Worm (Caenorhabditis elegans) whole organism, late embryonic: ENCODE measurements around the gene nhr-45.
A peak's percentile ranks its signal among the peaks of the same experiment; 100 is the strongest.

Experiments used
- C08G9.2 ChIP-seq: sonication (generic microtip); optimal IDR thresholded peaks from 2 replicates; lab custom pipeline; 2016; ENCODE audit warnings: mild to moderate bottlenecking, missing genetic modification characterization, moderate library complexity, missing compliant biosample characterization
- K09A11.1 ChIP-seq: sonication (generic microtip); optimal IDR thresholded peaks from 2 replicates; lab custom pipeline; 2017; ENCODE audit warnings: antibody characterized with exemption, mild to moderate bottlenecking, missing genetic modification characterization, missing compliant biosample characterization; ENCODE audit not compliant: insufficient read depth
- ahr-1 ChIP-seq: sonication (generic microtip); optimal IDR thresholded peaks from 2 replicates; lab custom pipeline; 2016; ENCODE audit warnings: missing genetic modification characterization, missing compliant biosample characterization
- ama-1 ChIP-seq: fragments of 150-350 bp; optimal IDR thresholded peaks from 2 replicates; lab custom pipeline; 2014
- ceh-18 ChIP-seq: sonication (generic microtip); optimal IDR thresholded peaks from 2 replicates; lab custom pipeline; 2016; ENCODE audit warnings: missing genetic modification characterization, missing compliant biosample characterization
- ceh-19 ChIP-seq: fragments of 200-800 bp; sonication (Bioruptor generic); optimal IDR thresholded peaks from 2 replicates; lab custom pipeline; 2018; ENCODE audit warnings: mild to moderate bottlenecking, missing genetic modification characterization, missing compliant biosample characterization
- ceh-2 ChIP-seq: sonication (generic microtip); optimal IDR thresholded peaks from 2 replicates; lab custom pipeline; 2016; ENCODE audit warnings: missing genotype, missing genetic modification characterization, missing compliant biosample characterization
- ceh-22 ChIP-seq: sonication (generic microtip); optimal IDR thresholded peaks from 2 replicates; lab custom pipeline; 2017; ENCODE audit warnings: missing biosample characterization, missing genetic modification characterization
- ceh-30 ChIP-seq: fragments of 150-350 bp; optimal IDR thresholded peaks from 2 replicates; lab custom pipeline; 2014; ENCODE audit warnings: missing biosample characterization, missing genetic modification characterization
- ceh-31 ChIP-seq: sonication (generic microtip); optimal IDR thresholded peaks from 2 replicates; lab custom pipeline; 2016; ENCODE audit warnings: missing genetic modification characterization, missing compliant biosample characterization
- ceh-34 ChIP-seq: sonication (generic microtip); optimal IDR thresholded peaks from 2 replicates; lab custom pipeline; 2016; ENCODE audit warnings: mild to moderate bottlenecking, missing genetic modification characterization, missing compliant biosample characterization
- ceh-45 ChIP-seq: fragments of 200-800 bp; sonication (Bioruptor generic); IDR thresholded peaks from 2 replicates; pipeline ENCODE4 v1.3.6; 2022; ENCODE audit warnings: missing genetic modification reagents, missing genetic modification characterization, missing compliant biosample characterization
- ceh-48 ChIP-seq: sonication (generic microtip); optimal IDR thresholded peaks from 2 replicates; lab custom pipeline; 2016; ENCODE audit warnings: missing genetic modification characterization, inconsistent platforms, missing compliant biosample characterization
- ceh-9 ChIP-seq: sonication (generic microtip); optimal IDR thresholded peaks from 2 replicates; lab custom pipeline; 2016; ENCODE audit warnings: mild to moderate bottlenecking, missing genetic modification characterization, inconsistent platforms, missing compliant biosample characterization
- che-1 ChIP-seq: sonication (generic microtip); optimal IDR thresholded peaks from 2 replicates; lab custom pipeline; 2016; ENCODE audit warnings: mild to moderate bottlenecking, missing genetic modification characterization, missing compliant biosample characterization
- dmd-4 ChIP-seq: sonication (generic microtip); optimal IDR thresholded peaks from 2 replicates; lab custom pipeline; 2016; ENCODE audit warnings: borderline replicate concordance, missing genetic modification characterization, missing compliant biosample characterization
- dve-1 ChIP-seq: sonication (generic microtip); optimal IDR thresholded peaks from 2 replicates; lab custom pipeline; 2017; ENCODE audit warnings: antibody characterized with exemption, mild to moderate bottlenecking, missing genetic modification characterization, missing compliant biosample characterization
- elt-2 ChIP-seq: sonication (generic microtip); optimal IDR thresholded peaks from 2 replicates; lab custom pipeline; 2016; ENCODE audit warnings: missing genetic modification reagents, missing genetic modification characterization, missing compliant biosample characterization
- ets-4 ChIP-seq: sonication (generic microtip); optimal IDR thresholded peaks from 2 replicates; lab custom pipeline; 2016; ENCODE audit warnings: missing genetic modification characterization, missing compliant biosample characterization
- fax-1 ChIP-seq: sonication (generic microtip); optimal IDR thresholded peaks from 2 replicates; lab custom pipeline; 2016; ENCODE audit warnings: missing genotype, missing genetic modification characterization, missing compliant biosample characterization
- fkh-6 ChIP-seq: sonication (generic microtip); optimal IDR thresholded peaks from 2 replicates; lab custom pipeline; 2016; ENCODE audit warnings: missing genetic modification characterization, missing compliant biosample characterization
- gmeb-2 ChIP-seq: sonication (generic microtip); optimal IDR thresholded peaks from 2 replicates; lab custom pipeline; 2016; ENCODE audit warnings: missing genetic modification characterization, inconsistent platforms, missing compliant biosample characterization
- hlh-15 ChIP-seq: sonication (generic microtip); optimal IDR thresholded peaks from 2 replicates; lab custom pipeline; 2016; ENCODE audit warnings: missing genetic modification characterization, missing compliant biosample characterization
- hlh-6 ChIP-seq: sonication (generic microtip); optimal IDR thresholded peaks from 2 replicates; lab custom pipeline; 2016; ENCODE audit warnings: missing genotype, missing genetic modification characterization, missing compliant biosample characterization
- lim-6 ChIP-seq: sonication (generic microtip); optimal IDR thresholded peaks from 2 replicates; lab custom pipeline; 2016; ENCODE audit warnings: missing genetic modification characterization, missing compliant biosample characterization
- madf-2 ChIP-seq: sonication (generic microtip); optimal IDR thresholded peaks from 2 replicates; lab custom pipeline; 2017; ENCODE audit warnings: missing genetic modification characterization, missing compliant biosample characterization
- mec-3 ChIP-seq: sonication (generic microtip); optimal IDR thresholded peaks from 2 replicates; lab custom pipeline; 2016; ENCODE audit warnings: borderline replicate concordance, missing genetic modification characterization, missing compliant biosample characterization
- nfya-1 ChIP-seq: sonication (generic microtip); optimal IDR thresholded peaks from 2 replicates; lab custom pipeline; 2017; ENCODE audit warnings: missing genetic modification characterization, mild to moderate bottlenecking, missing compliant biosample characterization, antibody characterized with exemption, moderate library complexity
- nhr-11 ChIP-seq: fragments of 150-350 bp; optimal IDR thresholded peaks from 2 replicates; lab custom pipeline; 2014; ENCODE audit warnings: missing biosample characterization, missing genetic modification characterization
- nhr-232 ChIP-seq: sonication (generic microtip); optimal IDR thresholded peaks from 2 replicates; lab custom pipeline; 2016; ENCODE audit warnings: missing genetic modification characterization, missing compliant biosample characterization
- npax-4 ChIP-seq: sonication (generic microtip); optimal IDR thresholded peaks from 2 replicates; lab custom pipeline; 2016; ENCODE audit warnings: missing genetic modification characterization, missing compliant biosample characterization
- pag-3 ChIP-seq: sonication (generic microtip); optimal IDR thresholded peaks from 2 replicates; lab custom pipeline; 2016; ENCODE audit warnings: missing compliant biosample characterization, missing genetic modification characterization, borderline replicate concordance
- pat-9 ChIP-seq: fragments of 200-800 bp; sonication (Bioruptor generic); optimal IDR thresholded peaks from 2 replicates; lab custom pipeline; 2018; ENCODE audit warnings: mild to moderate bottlenecking, missing genetic modification characterization, moderate library complexity, missing compliant biosample characterization
- pha-2 ChIP-seq: sonication (generic microtip); optimal IDR thresholded peaks from 2 replicates; lab custom pipeline; 2017; ENCODE audit warnings: mild to moderate bottlenecking, missing genetic modification characterization, missing compliant biosample characterization
- pha-4 ChIP-seq: fragments of 150-350 bp; optimal IDR thresholded peaks from 2 replicates; lab custom pipeline; 2018; ENCODE audit warnings: missing biosample characterization, missing genetic modification reagents, missing genetic modification characterization
- pqm-1 ChIP-seq: sonication (generic microtip); optimal IDR thresholded peaks from 2 replicates; lab custom pipeline; 2016; ENCODE audit warnings: missing genetic modification characterization, missing compliant biosample characterization
- pros-1 ChIP-seq: fragments of 150-350 bp; optimal IDR thresholded peaks from 2 replicates; lab custom pipeline; 2014; ENCODE audit warnings: missing biosample characterization, missing genetic modification reagents, missing genetic modification characterization
- rnt-1 ChIP-seq: sonication (generic microtip); optimal IDR thresholded peaks from 2 replicates; lab custom pipeline; 2016; ENCODE audit warnings: missing genetic modification characterization, missing compliant biosample characterization
- sox-4 ChIP-seq: sonication (generic microtip); optimal IDR thresholded peaks from 2 replicates; lab custom pipeline; 2017; ENCODE audit warnings: mild to moderate bottlenecking, missing genetic modification characterization, inconsistent platforms, missing compliant biosample characterization
- tbx-2 ChIP-seq: sonication (generic microtip); optimal IDR thresholded peaks from 2 replicates; lab custom pipeline; 2016; ENCODE audit warnings: missing genetic modification characterization, missing compliant biosample characterization
- tbx-7 ChIP-seq: sonication (generic microtip); optimal IDR thresholded peaks from 2 replicates; lab custom pipeline; 2016; ENCODE audit warnings: missing genotype, missing genetic modification characterization, missing compliant biosample characterization
- ttx-3 ChIP-seq: sonication (generic microtip); optimal IDR thresholded peaks from 2 replicates; lab custom pipeline; 2016; ENCODE audit warnings: missing genetic modification reagents, missing genetic modification characterization, missing compliant biosample characterization
- unc-3 ChIP-seq, 2 experiments: fragments of 200-800 bp in 1 of 2; sonication (Bioruptor generic) in 1 of 2; sonication (generic microtip) in 1 of 2; conservative IDR thresholded peaks in 1 of 2; optimal IDR thresholded peaks in 1 of 2; 2 replicates each; pipeline versions ENCODE4 v1.3.6 to Lab custom; 2016 to 2022; ENCODE audit warnings: missing compliant biosample characterization in 2 of 2, missing genetic modification characterization in 2 of 2, missing genetic modification reagents in 1 of 2
- unc-42 ChIP-seq: sonication (generic microtip); optimal IDR thresholded peaks from 2 replicates; lab custom pipeline; 2016; ENCODE audit warnings: missing genotype, missing genetic modification characterization, missing compliant biosample characterization
- unc-55 ChIP-seq: sonication (generic microtip); optimal IDR thresholded peaks from 2 replicates; lab custom pipeline; 2017; ENCODE audit warnings: missing biosample characterization, missing genetic modification reagents, missing genetic modification characterization
- unc-86 ChIP-seq: sonication (generic microtip); optimal IDR thresholded peaks from 2 replicates; lab custom pipeline; 2016; ENCODE audit warnings: missing genetic modification characterization, missing compliant biosample characterization
- zip-5 ChIP-seq: sonication (generic microtip); optimal IDR thresholded peaks from 2 replicates; lab custom pipeline; 2016; ENCODE audit warnings: missing genetic modification characterization, missing compliant biosample characterization
- ztf-16 ChIP-seq: sonication (generic microtip); optimal IDR thresholded peaks from 2 replicates; lab custom pipeline; 2017; ENCODE audit warnings: missing genetic modification characterization, missing compliant biosample characterization

nhr-45 gene

DNA sequence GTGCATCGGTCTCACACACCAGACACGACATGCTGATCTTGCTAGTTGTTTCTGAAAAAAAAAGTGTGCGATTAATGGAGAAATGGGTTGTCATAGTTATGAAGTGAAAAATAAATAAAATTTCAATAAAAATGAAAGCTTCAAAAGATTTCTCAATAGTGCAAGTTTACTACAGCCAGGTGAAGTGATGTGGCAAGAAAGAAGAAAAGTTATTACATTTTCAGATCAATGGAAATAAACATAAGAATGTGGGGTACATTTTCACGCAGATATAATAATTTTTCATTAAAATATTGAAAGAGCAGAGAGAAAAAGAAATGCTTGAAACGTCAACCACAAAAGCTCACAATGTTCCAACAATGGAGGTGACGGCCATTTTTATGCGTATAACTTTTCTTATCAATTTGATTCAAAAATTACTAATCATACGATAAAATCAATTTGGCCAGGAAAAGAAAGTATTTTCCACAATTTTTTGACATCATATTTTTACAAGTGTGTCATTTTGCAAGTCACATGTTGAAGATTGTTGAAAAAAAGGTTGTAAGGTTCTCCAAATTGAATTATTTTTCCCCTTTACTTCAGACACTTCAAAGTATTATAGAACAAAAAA is at the start of gene nhr-45:
Gene nhr-45, minus strand, starts transcription at position 51 of the 613 bp plus-strand sequence.
- no peak for TF ChIP-seq unc-3 (GFP tag; conservative IDR thresholded peaks at IDR 0.05; lab: Robert Waterston, UW)
- TF ChIP-seq unc-3 (tag; optimal IDR thresholded peaks at IDR 0.05; lab: Kevin White, UChicago) = no peak
- TF ChIP-seq ceh-22 (tag; lab: Kevin White, UChicago) = no peak
- no peak for TF ChIP-seq ceh-45 (GFP tag; lab: Robert Waterston, UW)
- TF ChIP-seq gmeb-2 (tag; lab: Kevin White, UChicago) = no peak
- no peak for TF ChIP-seq che-1
- no peak for TF ChIP-seq unc-42 (tag; lab: Kevin White, UChicago)
- TF ChIP-seq tbx-7 (tag; lab: Kevin White, UChicago) = no peak
- TF ChIP-seq ceh-31 (tag; lab: Kevin White, UChicago) = no peak
- TF ChIP-seq ahr-1 = no peak
- no peak for TF ChIP-seq pat-9 (tag; lab: Kevin White, UChicago)
- TF ChIP-seq dmd-4 (tag; lab: Kevin White, UChicago) = no peak
- TF ChIP-seq rnt-1 (tag; lab: Kevin White, UChicago) = no peak
- TF ChIP-seq npax-4 (tag; lab: Kevin White, UChicago) = no peak
- TF ChIP-seq hlh-6 = no peak
- no peak for TF ChIP-seq pha-2 (tag; lab: Kevin White, UChicago)

DNA sequence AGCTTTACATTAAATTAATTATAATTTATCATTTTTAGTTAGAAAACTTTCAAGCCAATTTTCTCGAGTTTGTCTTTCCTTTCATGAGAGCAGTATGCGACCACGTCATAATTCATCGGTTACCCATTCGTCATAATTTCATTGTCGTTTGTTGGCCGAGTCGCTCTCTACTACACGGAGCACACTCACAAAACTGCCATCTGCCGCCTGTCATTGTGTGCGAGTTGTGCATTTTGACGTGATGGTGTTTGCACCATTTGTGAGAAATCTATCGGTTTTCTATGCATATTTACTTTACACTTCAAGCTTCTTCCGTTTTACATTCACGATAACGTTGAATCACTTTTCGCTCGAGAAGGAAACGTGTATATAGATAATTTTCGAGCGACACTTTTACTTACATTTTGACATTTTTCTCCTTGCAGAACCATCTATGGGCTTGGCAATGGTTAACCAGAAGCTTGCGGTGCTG is 46.7 kb upstream of the nhr-45 start, which contains the start of gene dhhc-10:
Gene dhhc-10, plus strand, starts transcription at position 422 of the 472 bp plus-strand sequence.
- TF ChIP-seq elt-2 (tag; lab: Kevin White, UChicago) = peak; percentile 46
- no peak for TF ChIP-seq hlh-6
- TF ChIP-seq fax-1 (tag; lab: Kevin White, UChicago) = no peak
- no peak for TF ChIP-seq ahr-1
- TF ChIP-seq tbx-2 (tag; lab: Kevin White, UChicago) = peak; percentile 45
- no peak for TF ChIP-seq ceh-2 (tag; lab: Kevin White, UChicago)
- TF ChIP-seq fkh-6 (tag; lab: Kevin White, UChicago) = no peak
- no peak for TF ChIP-seq ztf-16 (tag; lab: Kevin White, UChicago)
- no peak for TF ChIP-seq unc-3 (GFP tag; conservative IDR thresholded peaks at IDR 0.05; lab: Robert Waterston, UW)
- TF ChIP-seq unc-3 (tag; optimal IDR thresholded peaks at IDR 0.05; lab: Kevin White, UChicago) = no peak
- TF ChIP-seq madf-2 (tag; lab: Kevin White, UChicago) = no peak
- no peak for TF ChIP-seq ttx-3 (tag; lab: Kevin White, UChicago)
- TF ChIP-seq nhr-11 (tag; lab: Kevin White, UChicago) = no peak
- no peak for TF ChIP-seq pha-4 (tag; lab: Kevin White, UChicago)
- TF ChIP-seq C08G9.2 = no peak
- no peak for TF ChIP-seq pag-3 (tag; lab: Kevin White, UChicago)
- no peak for TF ChIP-seq pros-1
- peak; percentile 84 for TF ChIP-seq unc-42 (tag; lab: Kevin White, UChicago)
- no peak for TF ChIP-seq lim-6 (tag; lab: Kevin White, UChicago)
- peak; percentile 0 for TF ChIP-seq ceh-31 (tag; lab: Kevin White, UChicago)
- TF ChIP-seq ceh-30 (tag; lab: Kevin White, UChicago) = no peak
- TF ChIP-seq nhr-232 = no peak
- no peak for TF ChIP-seq dmd-4 (tag; lab: Kevin White, UChicago)
- no peak for TF ChIP-seq ets-4
- TF ChIP-seq ceh-48 (tag; lab: Kevin White, UChicago) = peak; percentile 59
- no peak for TF ChIP-seq K09A11.1 (tag; lab: Kevin White, UChicago)
- peak; percentile 36 for TF ChIP-seq nfya-1 (tag; lab: Kevin White, UChicago)
- TF ChIP-seq mec-3 = no peak
- peak; percentile 93 for TF ChIP-seq unc-55
- no peak for TF ChIP-seq ceh-19 (GFP tag; lab: Kevin White, UChicago)
- no peak for TF ChIP-seq zip-5 (tag; lab: Kevin White, UChicago)
- TF ChIP-seq ceh-34 (tag; lab: Kevin White, UChicago) = no peak
- TF ChIP-seq ama-1 = no peak
- peak; percentile 40 for TF ChIP-seq dve-1 (tag; lab: Kevin White, UChicago)
- TF ChIP-seq pqm-1 (tag; lab: Kevin White, UChicago) = no peak
- no peak for TF ChIP-seq pat-9 (tag; lab: Kevin White, UChicago)
- TF ChIP-seq hlh-15 (tag; lab: Kevin White, UChicago) = no peak
- no peak for TF ChIP-seq sox-4
- no peak for TF ChIP-seq ceh-18
- TF ChIP-seq unc-86 = no peak
- peak; percentile 34 for TF ChIP-seq pha-2 (tag; lab: Kevin White, UChicago)
- no peak for TF ChIP-seq ceh-9
